Fruit fly (Drosophila melanogaster) whole organism, embryonic: ENCODE results near the gene CG14352.

Source experiments
- ATbp ChIP-seq: fragments of 200-800 bp; sonication (Bioruptor generic); optimal IDR thresholded peaks from 2 replicates; lab custom pipeline; 2017; ENCODE audit warnings: missing biosample characterization, mild to moderate bottlenecking, missing genetic modification characterization, missing genetic modification reagents
- Antp ChIP-seq: fragments of 200-800 bp; sonication (Bioruptor generic); optimal IDR thresholded peaks from 3 replicates; lab custom pipeline; 2016; ENCODE audit warnings: missing biosample characterization, missing genetic modification characterization
- Bdp1 ChIP-seq: fragments of 200-800 bp; sonication (Bioruptor generic); optimal IDR thresholded peaks from 3 replicates; lab custom pipeline; 2016; ENCODE audit warnings: missing biosample characterization, missing genetic modification characterization
- CG10462 ChIP-seq: fragments of 200-800 bp; sonication (Bioruptor generic); optimal IDR thresholded peaks from 2 replicates; lab custom pipeline; 2016; ENCODE audit warnings: missing biosample characterization, missing genetic modification characterization
- CG11085 ChIP-seq: fragments of 200-800 bp; sonication (Bioruptor generic); IDR thresholded peaks from 2 replicates; pipeline ENCODE4 v1.3.6; 2022; ENCODE audit warnings: missing biosample characterization, missing genetic modification characterization
- CG11696 ChIP-seq: fragments of 200-800 bp; sonication (Bioruptor generic); IDR thresholded peaks from 2 replicates; pipeline ENCODE4 v1.3.6; 2022; ENCODE audit warnings: missing biosample characterization, missing genetic modification characterization
- CG12744 ChIP-seq: fragments of 200-800 bp; sonication (Bioruptor generic); optimal IDR thresholded peaks from 2 replicates; lab custom pipeline; 2016; ENCODE audit warnings: missing biosample characterization, missing genetic modification characterization
- CG14965 ChIP-seq: fragments of 200-800 bp; sonication (Bioruptor generic); optimal IDR thresholded peaks from 2 replicates; lab custom pipeline; 2016; ENCODE audit warnings: missing biosample characterization, missing genetic modification characterization, borderline replicate concordance
- CG15269 ChIP-seq: fragments of 200-800 bp; sonication (Bioruptor generic); optimal IDR thresholded peaks from 2 replicates; lab custom pipeline; 2018; ENCODE audit warnings: missing biosample characterization, mild to moderate bottlenecking, missing genetic modification characterization, moderate library complexity
- CG15696 ChIP-seq: fragments of 200-800 bp; sonication (Bioruptor generic); optimal IDR thresholded peaks from 2 replicates; lab custom pipeline; 2019; ENCODE audit warnings: missing biosample characterization, mild to moderate bottlenecking, missing genetic modification characterization, moderate library complexity
- CG16813 ChIP-seq: fragments of 200-800 bp; sonication (Bioruptor generic); IDR thresholded peaks from 3 replicates; pipeline ENCODE4 v1.3.6; 2022; ENCODE audit warnings: missing biosample characterization, missing genetic modification characterization; ENCODE audit not compliant: partially characterized antibody
- CG17359 ChIP-seq: fragments of 200-800 bp; sonication (Bioruptor generic); optimal IDR thresholded peaks from 3 replicates; lab custom pipeline; 2018; ENCODE audit warnings: missing biosample characterization, mild to moderate bottlenecking, missing genetic modification characterization, moderate library complexity
- CG2889 ChIP-seq: fragments of 200-800 bp; sonication (Bioruptor generic); IDR thresholded peaks from 3 replicates; pipeline ENCODE4 v1.3.6; 2022; ENCODE audit warnings: missing biosample characterization, missing genetic modification characterization
- CG31365 ChIP-seq: fragments of 200-800 bp; sonication (Bioruptor generic); optimal IDR thresholded peaks from 2 replicates; lab custom pipeline; 2018; ENCODE audit warnings: missing biosample characterization, mild to moderate bottlenecking, missing genetic modification characterization
- CG3407 ChIP-seq: fragments of 200-800 bp; sonication (Bioruptor generic); optimal IDR thresholded peaks from 2 replicates; lab custom pipeline; 2018; ENCODE audit warnings: missing biosample characterization, mild to moderate bottlenecking, missing genetic modification characterization
- CG4730 ChIP-seq: fragments of 200-800 bp; sonication (Bioruptor generic); IDR thresholded peaks from 2 replicates; pipeline ENCODE4 v1.3.6; 2022; ENCODE audit warnings: missing biosample characterization, missing genetic modification characterization
- CG6175 ChIP-seq: fragments of 200-800 bp; sonication (Bioruptor generic); IDR thresholded peaks from 3 replicates; pipeline ENCODE4 v1.3.6; 2022; ENCODE audit warnings: missing biosample characterization, missing genetic modification characterization
- CG8359 ChIP-seq: fragments of 200-800 bp; sonication (Bioruptor generic); optimal IDR thresholded peaks from 2 replicates; lab custom pipeline; 2017; ENCODE audit warnings: missing biosample characterization, mild to moderate bottlenecking, missing genetic modification characterization, borderline replicate concordance
- CG8924 ChIP-seq: fragments of 200-800 bp; optimal IDR thresholded peaks from 3 replicates; lab custom pipeline; 2019; ENCODE audit warnings: missing biosample characterization, mild to moderate bottlenecking, missing genetic modification characterization, moderate library complexity
- CG9932 ChIP-seq: fragments of 200-800 bp; sonication (Bioruptor generic); IDR thresholded peaks from 2 replicates; pipeline ENCODE4 v1.3.6; 2022; ENCODE audit warnings: missing biosample characterization, missing genetic modification characterization
- CrebB ChIP-seq: fragments of 200-800 bp; sonication (Bioruptor generic); optimal IDR thresholded peaks from 3 replicates; lab custom pipeline; 2018; ENCODE audit warnings: missing biosample characterization, mild to moderate bottlenecking, missing genetic modification characterization
- ERR ChIP-seq: fragments of 200-800 bp; sonication (Bioruptor generic); optimal IDR thresholded peaks from 2 replicates; lab custom pipeline; 2016; ENCODE audit warnings: missing biosample characterization, missing genetic modification characterization
- Gsc ChIP-seq: fragments of 200-800 bp; sonication (Bioruptor generic); IDR thresholded peaks from 2 replicates; pipeline ENCODE4 v1.3.6; 2022; ENCODE audit warnings: missing biosample characterization, missing genetic modification characterization
- HHEX ChIP-seq: fragments of 200-800 bp; sonication (Bioruptor generic); optimal IDR thresholded peaks from 3 replicates; lab custom pipeline; 2017; ENCODE audit warnings: missing biosample characterization, mild to moderate bottlenecking, missing genetic modification characterization, missing genetic modification reagents
- HmgZ ChIP-seq: fragments of 200-800 bp; sonication (Bioruptor generic); optimal IDR thresholded peaks from 2 replicates; lab custom pipeline; 2018; ENCODE audit warnings: missing biosample characterization, mild to moderate bottlenecking, missing genetic modification characterization
- Kr ChIP-seq: fragments of 200-800 bp; sonication (Bioruptor generic); optimal IDR thresholded peaks from 2 replicates; lab custom pipeline; 2017; ENCODE audit warnings: missing biosample characterization, mild to moderate bottlenecking, missing genetic modification characterization
- Lhr ChIP-seq: fragments of 200-800 bp; sonication (Bioruptor generic); optimal IDR thresholded peaks from 3 replicates; lab custom pipeline; 2017; ENCODE audit warnings: mild to moderate bottlenecking, missing biosample characterization, missing genetic modification reagents, missing genetic modification characterization
- NK7.1 ChIP-seq: fragments of 200-800 bp; sonication (Bioruptor generic); optimal IDR thresholded peaks from 3 replicates; lab custom pipeline; 2016; ENCODE audit warnings: missing biosample characterization, missing genetic modification characterization
- Spps ChIP-seq: fragments of 200-800 bp; sonication (Bioruptor generic); optimal IDR thresholded peaks from 2 replicates; lab custom pipeline; 2018; ENCODE audit warnings: missing biosample characterization, mild to moderate bottlenecking, missing genetic modification characterization
- Stat92E ChIP-seq, 3 experiments: fragments of >200 bp in 2 of 3; fragments of 200-800 bp in 1 of 3; sonication (Bioruptor generic) in 1 of 3; optimal IDR thresholded peaks; 2 replicates each; lab custom pipeline; 2017 to 2019; ENCODE audit warnings: missing biosample characterization in 3 of 3, missing genetic modification characterization in 3 of 3, mild to moderate bottlenecking in 1 of 3, moderate library complexity in 1 of 3
- Usf ChIP-seq: fragments of 200-800 bp; sonication (Bioruptor generic); optimal IDR thresholded peaks from 2 replicates; lab custom pipeline; 2017; ENCODE audit warnings: missing genotype, missing biosample characterization, missing genetic modification characterization
- abd-A ChIP-seq: fragments of 200-800 bp; sonication (Bioruptor generic); optimal IDR thresholded peaks from 3 replicates; lab custom pipeline; 2019; ENCODE audit warnings: missing biosample characterization, mild to moderate bottlenecking, missing genetic modification characterization, moderate library complexity
- ap ChIP-seq: fragments of 200-800 bp; sonication (Bioruptor generic); IDR thresholded peaks from 2 replicates; pipeline ENCODE4 v1.3.6; 2022; ENCODE audit warnings: missing biosample characterization, missing genetic modification characterization
- ase ChIP-seq: fragments of 200-800 bp; sonication (Bioruptor generic); IDR thresholded peaks from 3 replicates; pipeline ENCODE4 v1.3.6; 2022; ENCODE audit warnings: missing biosample characterization, missing genetic modification characterization
- btn ChIP-seq: fragments of 200-800 bp; sonication (Bioruptor generic); optimal IDR thresholded peaks from 2 replicates; lab custom pipeline; 2016; ENCODE audit warnings: missing biosample characterization, missing genetic modification characterization
- ewg ChIP-seq: fragments of 200-800 bp; sonication (Bioruptor generic); optimal IDR thresholded peaks from 3 replicates; lab custom pipeline; 2017; ENCODE audit warnings: mild to moderate bottlenecking, missing biosample characterization, missing genetic modification reagents, missing genetic modification characterization
- ftz-f1 ChIP-seq: fragments of 200-800 bp; sonication (Bioruptor generic); optimal IDR thresholded peaks from 2 replicates; lab custom pipeline; 2016; ENCODE audit warnings: missing biosample characterization, missing genetic modification characterization
- gce ChIP-seq: fragments of 200-800 bp; sonication (Bioruptor generic); IDR thresholded peaks from 3 replicates; pipeline ENCODE4 v1.3.6; 2022; ENCODE audit warnings: missing biosample characterization, missing genetic modification characterization
- peb ChIP-seq: fragments of 200-800 bp; sonication (Bioruptor generic); IDR thresholded peaks from 2 replicates; pipeline ENCODE4 v1.3.6; 2022; ENCODE audit warnings: missing biosample characterization, missing genetic modification characterization
- pros ChIP-seq: fragments of 200-800 bp; sonication (Bioruptor generic); optimal IDR thresholded peaks from 3 replicates; lab custom pipeline; 2019; ENCODE audit warnings: missing biosample characterization, mild to moderate bottlenecking, missing genetic modification characterization, moderate library complexity
- rib ChIP-seq: fragments of 200-800 bp; sonication (Bioruptor generic); IDR thresholded peaks from 2 replicates; pipeline ENCODE4 v1.3.6; 2022; ENCODE audit warnings: missing biosample characterization, missing genetic modification characterization
- scrt ChIP-seq: fragments of 200-800 bp; sonication (Bioruptor generic); optimal IDR thresholded peaks from 2 replicates; lab custom pipeline; 2018; ENCODE audit warnings: missing biosample characterization, mild to moderate bottlenecking, missing genetic modification characterization, moderate library complexity
- tgo ChIP-seq: fragments of 200-800 bp; sonication (Bioruptor generic); IDR thresholded peaks from 3 replicates; pipeline ENCODE4 v1.3.6; 2022; ENCODE audit warnings: missing biosample characterization, missing genetic modification characterization
- ttk ChIP-seq: fragments of 200-800 bp; sonication (Bioruptor generic); IDR thresholded peaks from 2 replicates; pipeline ENCODE4 v2.1.2; 2022; ENCODE audit warnings: missing biosample characterization, missing genetic modification characterization
- usp ChIP-seq: fragments of >200 bp; optimal IDR thresholded peaks from 2 replicates; lab custom pipeline; 2017; ENCODE audit warnings: missing biosample characterization, missing genetic modification characterization
- vvl ChIP-seq: fragments of 200-800 bp; sonication (Bioruptor generic); IDR thresholded peaks from 2 replicates; pipeline ENCODE4 v1.3.6; 2022; ENCODE audit warnings: missing biosample characterization, missing genetic modification characterization
- wek ChIP-seq: fragments of 200-800 bp; sonication (Bioruptor generic); optimal IDR thresholded peaks from 3 replicates; lab custom pipeline; 2018; ENCODE audit warnings: missing biosample characterization, mild to moderate bottlenecking, missing genetic modification characterization, moderate library complexity
- zen2 ChIP-seq: fragments of 200-800 bp; sonication (Bioruptor generic); IDR thresholded peaks from 3 replicates; pipeline ENCODE4 v1.3.6; 2022; ENCODE audit warnings: missing biosample characterization, missing genetic modification characterization; ENCODE audit not compliant: partially characterized antibody

Gene CG14352

DNA sequence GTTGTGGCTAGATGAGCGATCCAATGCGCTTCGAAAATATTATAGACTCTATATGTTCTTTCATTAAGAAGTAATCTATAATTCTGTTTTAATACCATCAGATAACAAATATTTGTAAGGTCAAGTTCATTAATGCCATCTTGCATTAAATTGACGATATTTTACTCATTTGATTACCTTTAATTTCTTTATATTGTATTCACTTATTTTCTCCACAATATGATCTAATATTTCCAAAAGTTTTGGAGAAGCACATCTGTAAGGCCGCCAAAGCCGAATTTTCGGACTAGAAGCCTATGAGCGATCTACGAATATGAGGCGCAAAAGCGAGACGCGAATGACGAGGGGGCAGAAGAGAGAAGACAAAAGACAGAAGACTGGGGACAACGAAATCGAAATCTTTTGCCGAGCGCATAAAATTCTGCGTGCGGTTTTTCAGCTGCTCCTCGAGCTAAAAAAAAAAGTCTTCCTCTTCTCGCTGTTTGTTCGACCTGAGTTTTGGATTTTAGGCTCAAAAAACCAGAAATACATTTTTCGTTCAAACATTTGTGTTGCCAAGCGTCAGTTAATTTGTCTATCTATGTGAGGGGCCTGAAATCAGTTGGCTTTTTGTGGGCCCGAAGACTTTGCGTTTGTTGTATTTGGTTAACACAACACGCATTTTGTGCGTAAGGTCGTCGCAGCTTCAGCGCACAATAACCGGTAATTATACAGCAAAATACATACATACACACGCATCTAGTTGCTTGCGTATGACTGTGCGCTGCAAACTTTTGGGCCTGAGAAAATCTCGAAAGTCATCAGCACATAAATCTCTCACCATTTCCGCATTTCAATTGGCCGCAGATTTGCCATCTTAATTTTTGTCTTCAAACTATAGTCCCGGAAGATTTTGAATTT lies 27.7 kb downstream of the CG14352 start (continued):
- TF ChIP-seq Bdp1 (GFP tag; lab: Kevin White, UChicago) (peak; percentile 91), CG8924 (tag; lab: Kevin White, UChicago) (peak; percentile 99), CG15696 (tag; lab: Kevin White, UChicago) (peak; percentile 85), CG11696 (GFP tag; lab: Robert Waterston, UW) (peak; percentile 72), pros (GFP tag; lab: Kevin White, UChicago) (no peak), peb (GFP tag; lab: Robert Waterston, UW) (peak; percentile 96), CG12744 (GFP tag; lab: Kevin White, UChicago) (peak; percentile 98), gce (peak; percentile 81; the same call in 2 of the 3 replicates), CG9932 (GFP tag; lab: Robert Waterston, UW) (peak; percentile 98), NK7.1 (GFP tag; lab: Kevin White, UChicago) (peak; percentile 98), CG14965 (GFP tag; lab: Kevin White, UChicago) (peak; percentile 82), ap (peak; percentile 93), CG17359 (tag; lab: Kevin White, UChicago) (peak; percentile 98), abd-A (tag; lab: Kevin White, UChicago) (no peak), btn (GFP tag; lab: Kevin White, UChicago) (peak; percentile 94), CG31365 (peak; percentile 80), Antp (GFP tag; lab: Kevin White, UChicago) (peak; percentile 96), Spps (tag; lab: Kevin White, UChicago) (peak; percentile 72), usp (GFP tag; lab: Kevin White, UChicago) (no peak), tgo (peak; percentile 99), CG15269 (tag; lab: Kevin White, UChicago) (peak; percentile 100), ERR (GFP tag; lab: Kevin White, UChicago) (peak; percentile 95), CG11085 (GFP tag; lab: Robert Waterston, UW) (peak; percentile 95), Usf (GFP tag; lab: Kevin White, UChicago) (peak; percentile 99), ttk (GFP tag; lab: Robert Waterston, UW) (peak; percentile 98), Kr (GFP tag; lab: Kevin White, UChicago) (no peak), ATbp (peak; percentile 97), zen2 (no peak), CrebB (tag; lab: Kevin White, UChicago) (peak; percentile 96), scrt (GFP tag; lab: Kevin White, UChicago) (peak; percentile 97), CG8359 (GFP tag; lab: Kevin White, UChicago) (peak; percentile 87), CG4730 (GFP tag; lab: Robert Waterston, UW) (peak; percentile 98), HmgZ (tag; lab: Kevin White, UChicago) (peak; percentile 98), CG2889 (peak; percentile 97), ftz-f1 (GFP tag; lab: Kevin White, UChicago) (peak; percentile 29), wek (GFP tag; lab: Kevin White, UChicago) (peak; percentile 83), rib (GFP tag; lab: Robert Waterston, UW) (peak; percentile 95), CG6175 (GFP tag; lab: Robert Waterston, UW) (peak; percentile 97), CG10462 (GFP tag; lab: Kevin White, UChicago) (peak; percentile 96), Stat92E (GFP tag; optimal IDR thresholded peaks at IDR 0.05; lab: Kevin White, UChicago) (peak in 1 of 3 experiments; percentile 88), ase (GFP tag; lab: Robert Waterston, UW) (peak; percentile 96), ewg (GFP tag; lab: Kevin White, UChicago) (peak; percentile 96), vvl (peak; percentile 96), HHEX (GFP tag; lab: Kevin White, UChicago) (peak; percentile 98), CG16813 (GFP tag; lab: Robert Waterston, UW) (no peak), CG3407 (GFP tag; lab: Kevin White, UChicago) (peak; percentile 94), Lhr (GFP tag; lab: Kevin White, UChicago) (peak; percentile 90), Gsc (GFP tag; lab: Robert Waterston, UW) (peak; percentile 94)
